Fruit fly (Drosophila melanogaster) whole organism, embryonic: Measurements from ENCODE around the gene CG8301.
A peak's percentile ranks its signal among the peaks of the same experiment; 100 is the strongest.

Experiments
- B-H1 ChIP-seq: fragments of 200-800 bp; sonication (Bioruptor generic); IDR thresholded peaks from 3 replicates; pipeline ENCODE4 v1.3.6; 2022; ENCODE audit warnings: missing biosample characterization, missing genetic modification characterization
- CG10321 ChIP-seq: fragments of 200-800 bp; sonication (Bioruptor generic); IDR thresholded peaks from 2 replicates; pipeline ENCODE4 v1.3.6; 2022; ENCODE audit warnings: missing biosample characterization, missing genetic modification characterization
- CG10979 ChIP-seq: fragments of 200-800 bp; sonication (Bioruptor generic); optimal IDR thresholded peaks from 2 replicates; lab custom pipeline; 2018; ENCODE audit warnings: missing biosample characterization, mild to moderate bottlenecking, missing genetic modification characterization, moderate library complexity
- CG11085 ChIP-seq: fragments of 200-800 bp; sonication (Bioruptor generic); IDR thresholded peaks from 2 replicates; pipeline ENCODE4 v1.3.6; 2022; ENCODE audit warnings: missing biosample characterization, missing genetic modification characterization
- CG12219 ChIP-seq: fragments of 200-800 bp; sonication (Bioruptor generic); optimal IDR thresholded peaks from 3 replicates; lab custom pipeline; 2018; ENCODE audit warnings: missing biosample characterization, mild to moderate bottlenecking, missing genetic modification characterization
- CG12659 ChIP-seq: fragments of 200-800 bp; sonication (Bioruptor generic); optimal IDR thresholded peaks from 3 replicates; lab custom pipeline; 2017; ENCODE audit warnings: mild to moderate bottlenecking, missing biosample characterization, missing genetic modification reagents, missing genetic modification characterization
- CG14014 ChIP-seq: fragments of 200-800 bp; sonication (Bioruptor generic); IDR thresholded peaks from 2 replicates; pipeline ENCODE4 v1.3.6; 2022; ENCODE audit warnings: missing biosample characterization, missing genetic modification characterization
- CG14965 ChIP-seq: fragments of 200-800 bp; sonication (Bioruptor generic); optimal IDR thresholded peaks from 2 replicates; lab custom pipeline; 2016; ENCODE audit warnings: missing biosample characterization, missing genetic modification characterization, borderline replicate concordance
- CG15269 ChIP-seq: fragments of 200-800 bp; sonication (Bioruptor generic); optimal IDR thresholded peaks from 2 replicates; lab custom pipeline; 2018; ENCODE audit warnings: missing biosample characterization, mild to moderate bottlenecking, missing genetic modification characterization, moderate library complexity
- CG1529 ChIP-seq: fragments of 200-800 bp; sonication (Bioruptor generic); optimal IDR thresholded peaks from 3 replicates; lab custom pipeline; 2018; ENCODE audit warnings: missing biosample characterization, missing genetic modification characterization
- CG16779 ChIP-seq: fragments of 200-800 bp; sonication (Bioruptor generic); IDR thresholded peaks from 2 replicates; pipeline ENCODE4 v1.3.6; 2022; ENCODE audit warnings: missing biosample characterization, missing genetic modification characterization
- CG18599 ChIP-seq: fragments of 200-800 bp; sonication (Bioruptor generic); optimal IDR thresholded peaks from 3 replicates; lab custom pipeline; 2017; ENCODE audit warnings: missing biosample characterization, missing genetic modification characterization, mild to moderate bottlenecking, moderate library complexity, missing genetic modification reagents
- CG2120 ChIP-seq: fragments of 200-800 bp; sonication (Bioruptor generic); optimal IDR thresholded peaks from 3 replicates; lab custom pipeline; 2016; ENCODE audit warnings: missing biosample characterization, missing genetic modification characterization
- CG2712 ChIP-seq: fragments of 200-800 bp; optimal IDR thresholded peaks from 3 replicates; lab custom pipeline; 2019; ENCODE audit warnings: missing biosample characterization, mild to moderate bottlenecking, missing genetic modification characterization, moderate library complexity
- CG2875 ChIP-seq: fragments of 200-800 bp; sonication (Bioruptor generic); optimal IDR thresholded peaks from 2 replicates; lab custom pipeline; 2017; ENCODE audit warnings: missing biosample characterization, mild to moderate bottlenecking, missing genetic modification characterization, missing genetic modification reagents
- CG3281 ChIP-seq: fragments of 200-800 bp; sonication (Bioruptor generic); optimal IDR thresholded peaks from 3 replicates; lab custom pipeline; 2017; ENCODE audit warnings: missing biosample characterization, mild to moderate bottlenecking, missing genetic modification characterization
- CG3995 ChIP-seq: fragments of 200-800 bp; sonication (Bioruptor generic); optimal IDR thresholded peaks from 3 replicates; lab custom pipeline; 2016; ENCODE audit warnings: missing biosample characterization, missing genetic modification characterization
- CG6272 ChIP-seq: fragments of 200-800 bp; sonication (Bioruptor generic); IDR thresholded peaks from 2 replicates; pipeline ENCODE4 v1.3.6; 2022; ENCODE audit warnings: missing biosample characterization, missing genetic modification characterization
- CG6689 ChIP-seq: fragments of 200-800 bp; sonication (Bioruptor generic); IDR thresholded peaks from 2 replicates; pipeline ENCODE4 v1.3.6; 2022; ENCODE audit warnings: missing biosample characterization, missing genetic modification characterization
- CG6813 ChIP-seq: fragments of 200-800 bp; sonication (Bioruptor generic); optimal IDR thresholded peaks from 2 replicates; lab custom pipeline; 2017; ENCODE audit warnings: missing biosample characterization, missing genetic modification characterization, mild to moderate bottlenecking, moderate library complexity, missing genetic modification reagents
- CG7987 ChIP-seq: fragments of 200-800 bp; sonication (Bioruptor generic); optimal IDR thresholded peaks from 2 replicates; lab custom pipeline; 2018; ENCODE audit warnings: missing biosample characterization, mild to moderate bottlenecking, missing genetic modification characterization, moderate library complexity
- CG8924 ChIP-seq: fragments of 200-800 bp; optimal IDR thresholded peaks from 3 replicates; lab custom pipeline; 2019; ENCODE audit warnings: missing biosample characterization, mild to moderate bottlenecking, missing genetic modification characterization, moderate library complexity
- Dad ChIP-seq: fragments of 200-800 bp; sonication (Bioruptor generic); optimal IDR thresholded peaks from 3 replicates; lab custom pipeline; 2016; ENCODE audit warnings: missing biosample characterization, missing genetic modification characterization
- Dbx ChIP-seq: fragments of 200-800 bp; sonication (Bioruptor generic); IDR thresholded peaks from 3 replicates; pipeline ENCODE4 v1.3.6; 2022; ENCODE audit warnings: missing biosample characterization, missing genetic modification characterization
- Dp ChIP-seq: fragments of 200-800 bp; sonication (Bioruptor generic); optimal IDR thresholded peaks from 2 replicates; lab custom pipeline; 2018; ENCODE audit warnings: missing biosample characterization, mild to moderate bottlenecking, missing genetic modification characterization, moderate library complexity
- Dref ChIP-seq: fragments of 200-800 bp; sonication (Bioruptor generic); IDR thresholded peaks from 2 replicates; pipeline ENCODE4 v1.3.6; 2022; ENCODE audit warnings: missing biosample characterization, missing genetic modification characterization
- E2f1 ChIP-seq: fragments of 200-800 bp; sonication (Bioruptor generic); IDR thresholded peaks from 2 replicates; pipeline ENCODE4 v1.3.6; 2022; ENCODE audit warnings: missing biosample characterization, missing genetic modification characterization
- Elba2 ChIP-seq: fragments of 200-800 bp; sonication (Bioruptor generic); optimal IDR thresholded peaks from 3 replicates; lab custom pipeline; 2016; ENCODE audit warnings: missing biosample characterization, missing genetic modification characterization
- HLH54F ChIP-seq: fragments of 200-800 bp; sonication (Bioruptor generic); optimal IDR thresholded peaks from 3 replicates; lab custom pipeline; 2016; ENCODE audit warnings: missing biosample characterization, missing genetic modification characterization
- HmgD ChIP-seq: fragments of 200-800 bp; sonication (Bioruptor generic); optimal IDR thresholded peaks from 3 replicates; lab custom pipeline; 2016; ENCODE audit warnings: missing biosample characterization, missing genetic modification characterization
- Jarid2 ChIP-seq: fragments of 200-800 bp; sonication (Bioruptor generic); optimal IDR thresholded peaks from 3 replicates; lab custom pipeline; 2017; ENCODE audit warnings: mild to moderate bottlenecking, missing biosample characterization, missing genetic modification reagents, missing genetic modification characterization
- Lhr ChIP-seq: fragments of 200-800 bp; sonication (Bioruptor generic); optimal IDR thresholded peaks from 3 replicates; lab custom pipeline; 2017; ENCODE audit warnings: mild to moderate bottlenecking, missing biosample characterization, missing genetic modification reagents, missing genetic modification characterization
- PHDP ChIP-seq: fragments of 200-800 bp; sonication (Bioruptor generic); optimal IDR thresholded peaks from 3 replicates; lab custom pipeline; 2018; ENCODE audit warnings: missing biosample characterization, mild to moderate bottlenecking, missing genetic modification characterization, moderate library complexity
- Rfx ChIP-seq: fragments of 200-800 bp; sonication (Bioruptor generic); IDR thresholded peaks from 2 replicates; pipeline ENCODE4 v1.3.6; 2022; ENCODE audit warnings: missing biosample characterization, missing genetic modification characterization
- Sry-δ ChIP-seq: fragments of 200-800 bp; sonication (Bioruptor generic); optimal IDR thresholded peaks from 2 replicates; lab custom pipeline; 2016; ENCODE audit warnings: missing biosample characterization, missing genetic modification characterization
- TFAM ChIP-seq: fragments of 200-800 bp; sonication (Bioruptor generic); optimal IDR thresholded peaks from 2 replicates; lab custom pipeline; 2017; ENCODE audit warnings: missing biosample characterization, missing genetic modification characterization, inconsistent platforms
- ara ChIP-seq: fragments of 200-800 bp; sonication (Bioruptor generic); IDR thresholded peaks from 2 replicates; pipeline ENCODE4 v1.3.6; 2022; ENCODE audit warnings: missing biosample characterization, missing genetic modification characterization
- bab2 ChIP-seq: fragments of 200-800 bp; sonication (Bioruptor generic); optimal IDR thresholded peaks from 2 replicates; lab custom pipeline; 2016; ENCODE audit warnings: missing biosample characterization, missing genetic modification characterization
- chn ChIP-seq: fragments of 200-800 bp; sonication (Bioruptor generic); optimal IDR thresholded peaks from 2 replicates; lab custom pipeline; 2016; ENCODE audit warnings: missing biosample characterization, missing genetic modification characterization
- fd96Cb ChIP-seq: fragments of 200-800 bp; sonication (Bioruptor generic); optimal IDR thresholded peaks from 2 replicates; lab custom pipeline; 2018; ENCODE audit warnings: missing biosample characterization, mild to moderate bottlenecking, missing genetic modification characterization, moderate library complexity
- fru ChIP-seq: fragments of >200 bp; optimal IDR thresholded peaks from 2 replicates; lab custom pipeline; 2017
- gem ChIP-seq: fragments of 200-800 bp; sonication (Bioruptor generic); optimal IDR thresholded peaks from 2 replicates; lab custom pipeline; 2019; ENCODE audit warnings: missing biosample characterization, mild to moderate bottlenecking, missing genetic modification characterization, moderate library complexity
- gt ChIP-seq: fragments of 200-800 bp; sonication (Bioruptor generic); IDR thresholded peaks from 2 replicates; pipeline ENCODE4 v1.3.6; 2022; ENCODE audit warnings: missing biosample characterization, missing genetic modification characterization
- inv ChIP-seq: fragments of 200-800 bp; sonication (Bioruptor generic); IDR thresholded peaks from 2 replicates; pipeline ENCODE4 v1.3.6; 2022; ENCODE audit warnings: missing biosample characterization, missing genetic modification characterization; ENCODE audit not compliant: partially characterized antibody
- lmd ChIP-seq: fragments of 200-800 bp; sonication (Bioruptor generic); IDR thresholded peaks from 2 replicates; pipeline ENCODE4 v1.3.6; 2022; ENCODE audit warnings: missing biosample characterization, missing genetic modification characterization
- lov ChIP-seq, 2 experiments: fragments of 200-800 bp in 1 of 2; fragments of >200 bp in 1 of 2; sonication (Bioruptor generic) in 1 of 2; IDR thresholded peaks in 1 of 2; optimal IDR thresholded peaks in 1 of 2; 2 replicates in 1 of 2; 3 replicates in 1 of 2; pipeline versions ENCODE4 v1.3.6 to Lab custom; 2017 to 2022; ENCODE audit warnings: missing biosample characterization in 1 of 2, missing genetic modification characterization in 1 of 2
- onecut ChIP-seq: fragments of 200-800 bp; sonication (Bioruptor generic); IDR thresholded peaks from 2 replicates; pipeline ENCODE4 v1.3.6; 2022; ENCODE audit warnings: missing biosample characterization, missing genetic modification characterization
- p53 ChIP-seq: fragments of 200-800 bp; sonication (Bioruptor generic); optimal IDR thresholded peaks from 2 replicates; lab custom pipeline; 2016; ENCODE audit warnings: missing biosample characterization, missing genetic modification characterization
- sens ChIP-seq: fragments of 200-800 bp; sonication (Bioruptor generic); peaks from one replicate; lab custom pipeline; 2016; ENCODE audit warnings: missing biosample characterization, missing genetic modification characterization
- slbo ChIP-seq: fragments of 200-800 bp; sonication (Bioruptor generic); IDR thresholded peaks from 2 replicates; pipeline ENCODE4 v1.3.6; 2022; ENCODE audit warnings: missing biosample characterization, missing genetic modification characterization
- slou ChIP-seq: fragments of 200-800 bp; sonication (Bioruptor generic); optimal IDR thresholded peaks from 3 replicates; lab custom pipeline; 2016; ENCODE audit warnings: missing biosample characterization, missing genetic modification characterization

The CG8301 gene

DNA sequence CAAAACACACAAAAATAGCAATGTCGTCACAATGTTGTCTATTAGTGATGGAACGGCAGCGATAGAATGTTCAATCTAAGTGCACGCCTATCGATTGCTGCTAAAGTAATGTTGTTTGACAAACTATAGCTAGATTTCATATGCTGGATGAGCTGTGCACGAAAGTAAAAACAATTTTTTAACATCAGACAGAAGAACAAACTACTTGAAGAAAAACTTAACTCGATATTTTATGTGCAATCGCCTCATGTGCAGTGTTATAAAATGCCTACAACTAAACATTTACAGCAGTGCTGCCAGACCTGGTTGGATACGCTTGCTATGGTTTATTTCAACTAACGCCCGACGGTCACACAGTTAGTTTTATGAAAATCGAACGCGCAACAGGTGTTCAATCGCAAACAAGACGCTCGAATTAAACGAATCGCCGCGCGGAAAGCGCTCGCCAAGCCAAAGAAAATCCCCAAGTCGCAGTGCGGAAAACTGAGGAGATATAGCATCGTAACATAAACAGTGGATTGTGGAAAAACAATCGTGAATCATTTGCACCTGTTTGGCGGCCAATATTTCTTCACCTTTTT lies 9.9 kb downstream of the CG8301 start, which contains the start of the genes bocks and CG8312 (continued):
- TF ChIP-seq sens (GFP tag; lab: Kevin White, UChicago): peak; percentile 88
- TF ChIP-seq slbo (GFP tag; lab: Robert Waterston, UW): no peak
- TF ChIP-seq PHDP (tag; lab: Kevin White, UChicago): peak; percentile 14
- peak; percentile 74 for TF ChIP-seq onecut (GFP tag; lab: Robert Waterston, UW)
- TF ChIP-seq CG2712 (tag; lab: Kevin White, UChicago): peak; percentile 54
- peak; percentile 78 for TF ChIP-seq HmgD (GFP tag; lab: Kevin White, UChicago)
- TF ChIP-seq inv (GFP tag; lab: Robert Waterston, UW): no peak
- TF ChIP-seq E2f1: no peak
- no peak for TF ChIP-seq CG6813 (GFP tag; lab: Kevin White, UChicago)
- TF ChIP-seq B-H1 (GFP tag; lab: Robert Waterston, UW): no peak
- peak; percentile 24 for TF ChIP-seq CG18599 (GFP tag; lab: Kevin White, UChicago)
- TF ChIP-seq Jarid2 (GFP tag; lab: Kevin White, UChicago): peak; percentile 91
- TF ChIP-seq CG14014 (GFP tag; lab: Robert Waterston, UW): no peak
- TF ChIP-seq HLH54F (GFP tag; lab: Kevin White, UChicago): peak; percentile 72
- TF ChIP-seq chn (GFP tag; lab: Kevin White, UChicago): peak; percentile 63
- TF ChIP-seq CG10979 (tag; lab: Kevin White, UChicago): peak; percentile 4
- TF ChIP-seq CG7987 (GFP tag; lab: Kevin White, UChicago): peak; percentile 8
- no peak for TF ChIP-seq CG10321
- no peak for TF ChIP-seq CG14965 (GFP tag; lab: Kevin White, UChicago)
- no peak for TF ChIP-seq CG6272
- TF ChIP-seq CG16779 (GFP tag; lab: Robert Waterston, UW): no peak
- no peak for TF ChIP-seq Dref (GFP tag; lab: Robert Waterston, UW)
- no peak for TF ChIP-seq Rfx (GFP tag; lab: Robert Waterston, UW)
- peak; percentile 78 for TF ChIP-seq CG2120 (GFP tag; lab: Kevin White, UChicago)
- TF ChIP-seq bab2 (GFP tag; lab: Kevin White, UChicago): peak; percentile 47
- no peak for TF ChIP-seq ara (GFP tag; lab: Robert Waterston, UW)
- TF ChIP-seq CG1529 (GFP tag; lab: Kevin White, UChicago): no peak
- no peak for TF ChIP-seq fru (lab: Kevin White, UChicago)
- TF ChIP-seq Elba2 (GFP tag; lab: Kevin White, UChicago): no peak
- peak; percentile 1 for TF ChIP-seq CG15269
- peak; percentile 59 for TF ChIP-seq Dad (GFP tag; lab: Kevin White, UChicago)
- no peak for TF ChIP-seq fd96Cb (tag; lab: Kevin White, UChicago)
- TF ChIP-seq CG11085 (GFP tag; lab: Robert Waterston, UW): no peak
- no peak for TF ChIP-seq slou (GFP tag; lab: Kevin White, UChicago)
- TF ChIP-seq CG8924 (tag; lab: Kevin White, UChicago): peak; percentile 50
- no peak for TF ChIP-seq TFAM (GFP tag; lab: Kevin White, UChicago)
- TF ChIP-seq Lhr (GFP tag; lab: Kevin White, UChicago): peak; percentile 92
- no peak for TF ChIP-seq Dbx (GFP tag; lab: Robert Waterston, UW)
- TF ChIP-seq gt (GFP tag; lab: Robert Waterston, UW): no peak
- peak; percentile 24 for TF ChIP-seq gem
- no peak for TF ChIP-seq CG12219 (GFP tag; lab: Kevin White, UChicago)
- TF ChIP-seq CG6689 (GFP tag; lab: Robert Waterston, UW): no peak
- TF ChIP-seq CG3995 (GFP tag; lab: Kevin White, UChicago): peak; percentile 88
- peak; percentile 99 for TF ChIP-seq Sry-δ (GFP tag; lab: Kevin White, UChicago)
- TF ChIP-seq p53: no peak
- TF ChIP-seq lmd (GFP tag; lab: Robert Waterston, UW): no peak
- peak; percentile 19 for TF ChIP-seq CG3281 (GFP tag; lab: Kevin White, UChicago)
- TF ChIP-seq CG2875 (GFP tag; lab: Kevin White, UChicago): no peak
- TF ChIP-seq lov (optimal IDR thresholded peaks at IDR 0.05; lab: Kevin White, UChicago): no peak
- TF ChIP-seq lov (GFP tag; IDR thresholded peaks at IDR 0.05; lab: Robert Waterston, UW): no peak
- peak; percentile 67 for TF ChIP-seq Dp (GFP tag; lab: Kevin White, UChicago)
- TF ChIP-seq CG12659 (GFP tag; lab: Kevin White, UChicago): peak; percentile 89
